Fruit fly (Drosophila melanogaster) whole organism, embryonic: Measurements from ENCODE around the gene CG9184.
A peak's percentile ranks its signal among the peaks of the same experiment; 100 is the strongest.

Experiments used
- ATbp ChIP-seq: fragments of 200-800 bp; sonication (Bioruptor generic); optimal IDR thresholded peaks from 2 replicates; lab custom pipeline; 2017; ENCODE audit warnings: missing biosample characterization, mild to moderate bottlenecking, missing genetic modification characterization, missing genetic modification reagents
- BEAF-32 ChIP-seq: fragments of 200-800 bp; sonication (Bioruptor generic); optimal IDR thresholded peaks from 3 replicates; lab custom pipeline; 2017; ENCODE audit warnings: missing biosample characterization, missing genetic modification characterization, mild to moderate bottlenecking, moderate library complexity, missing genetic modification reagents
- Bdp1 ChIP-seq: fragments of 200-800 bp; sonication (Bioruptor generic); optimal IDR thresholded peaks from 3 replicates; lab custom pipeline; 2016; ENCODE audit warnings: missing biosample characterization, missing genetic modification characterization
- CG10321 ChIP-seq: fragments of 200-800 bp; sonication (Bioruptor generic); IDR thresholded peaks from 2 replicates; pipeline ENCODE4 v1.3.6; 2022; ENCODE audit warnings: missing biosample characterization, missing genetic modification characterization
- CG10543 ChIP-seq: fragments of 200-800 bp; sonication (Bioruptor generic); optimal IDR thresholded peaks from 3 replicates; lab custom pipeline; 2017; ENCODE audit warnings: missing biosample characterization, mild to moderate bottlenecking, missing genetic modification characterization, moderate library complexity
- CG11247 ChIP-seq: fragments of 200-800 bp; sonication (Bioruptor generic); IDR thresholded peaks from 2 replicates; pipeline ENCODE4 v1.3.6; 2022; ENCODE audit warnings: missing biosample characterization, missing genetic modification characterization
- CG11504 ChIP-seq: fragments of 200-800 bp; sonication (Bioruptor generic); optimal IDR thresholded peaks from 3 replicates; lab custom pipeline; 2019; ENCODE audit warnings: missing biosample characterization, mild to moderate bottlenecking, missing genetic modification characterization, moderate library complexity
- CG11695 ChIP-seq: fragments of 200-800 bp; sonication (Bioruptor generic); IDR thresholded peaks from 3 replicates; pipeline ENCODE4 v1.3.6; 2022; ENCODE audit warnings: missing biosample characterization, missing genetic modification characterization
- CG11696 ChIP-seq: fragments of 200-800 bp; sonication (Bioruptor generic); IDR thresholded peaks from 2 replicates; pipeline ENCODE4 v1.3.6; 2022; ENCODE audit warnings: missing biosample characterization, missing genetic modification characterization
- CG12236 ChIP-seq: fragments of 200-800 bp; sonication (Bioruptor generic); optimal IDR thresholded peaks from 2 replicates; lab custom pipeline; 2016; ENCODE audit warnings: missing biosample characterization, missing genetic modification characterization
- CG12391 ChIP-seq: fragments of 200-800 bp; sonication (Bioruptor generic); optimal IDR thresholded peaks from 3 replicates; lab custom pipeline; 2018; ENCODE audit warnings: missing biosample characterization, mild to moderate bottlenecking, missing genetic modification characterization, moderate library complexity
- CG13424 ChIP-seq: fragments of 200-800 bp; sonication (Bioruptor generic); optimal IDR thresholded peaks from 2 replicates; lab custom pipeline; 2019; ENCODE audit warnings: missing biosample characterization, mild to moderate bottlenecking, missing genetic modification characterization, moderate library complexity
- CG13624 ChIP-seq: fragments of 200-800 bp; sonication (Bioruptor generic); optimal IDR thresholded peaks from 2 replicates; lab custom pipeline; 2016; ENCODE audit warnings: missing biosample characterization, missing genetic modification characterization
- CG14441 ChIP-seq: fragments of 200-800 bp; sonication (Bioruptor generic); IDR thresholded peaks from 2 replicates; pipeline ENCODE4 v1.3.6; 2022; ENCODE audit warnings: missing biosample characterization, missing genetic modification characterization
- CG17359 ChIP-seq: fragments of 200-800 bp; sonication (Bioruptor generic); optimal IDR thresholded peaks from 3 replicates; lab custom pipeline; 2018; ENCODE audit warnings: missing biosample characterization, mild to moderate bottlenecking, missing genetic modification characterization, moderate library complexity
- CG1832 ChIP-seq: fragments of 200-800 bp; sonication (Bioruptor generic); optimal IDR thresholded peaks from 2 replicates; lab custom pipeline; 2017; ENCODE audit warnings: missing biosample characterization, mild to moderate bottlenecking, missing genetic modification characterization, inconsistent platforms
- CG2129 ChIP-seq: fragments of 200-800 bp; sonication (Bioruptor generic); IDR thresholded peaks from 2 replicates; pipeline ENCODE4 v1.3.6; 2022; ENCODE audit warnings: missing biosample characterization, missing genetic modification characterization; ENCODE audit not compliant: partially characterized antibody
- CG30403 ChIP-seq: fragments of 200-800 bp; sonication (Bioruptor generic); optimal IDR thresholded peaks from 3 replicates; lab custom pipeline; 2016; ENCODE audit warnings: missing biosample characterization, missing genetic modification characterization
- CG31441 ChIP-seq: fragments of 200-800 bp; sonication (Bioruptor generic); IDR thresholded peaks from 2 replicates; pipeline ENCODE4 v1.3.6; 2022; ENCODE audit warnings: missing biosample characterization, missing genetic modification characterization
- CG3163 ChIP-seq: fragments of 200-800 bp; sonication (Bioruptor generic); optimal IDR thresholded peaks from 3 replicates; lab custom pipeline; 2016; ENCODE audit warnings: missing biosample characterization, missing genetic modification characterization
- CG5180 ChIP-seq: fragments of 200-800 bp; sonication (Bioruptor generic); optimal IDR thresholded peaks from 3 replicates; lab custom pipeline; 2017; ENCODE audit warnings: missing biosample characterization, missing genetic modification characterization, mild to moderate bottlenecking, moderate library complexity, missing genetic modification reagents
- CG7987 ChIP-seq: fragments of 200-800 bp; sonication (Bioruptor generic); optimal IDR thresholded peaks from 2 replicates; lab custom pipeline; 2018; ENCODE audit warnings: missing biosample characterization, mild to moderate bottlenecking, missing genetic modification characterization, moderate library complexity
- CrebB ChIP-seq: fragments of 200-800 bp; sonication (Bioruptor generic); optimal IDR thresholded peaks from 3 replicates; lab custom pipeline; 2018; ENCODE audit warnings: missing biosample characterization, mild to moderate bottlenecking, missing genetic modification characterization
- Dek ChIP-seq: fragments of 200-800 bp; sonication (Bioruptor generic); optimal IDR thresholded peaks from 3 replicates; lab custom pipeline; 2019; ENCODE audit warnings: missing biosample characterization, mild to moderate bottlenecking, missing genetic modification characterization, moderate library complexity
- Doc2 ChIP-seq: fragments of 200-800 bp; sonication (Bioruptor generic); IDR thresholded peaks from 2 replicates; pipeline ENCODE4 v1.3.6; 2022; ENCODE audit warnings: missing biosample characterization, missing genetic modification characterization
- E2f1 ChIP-seq: fragments of 200-800 bp; sonication (Bioruptor generic); IDR thresholded peaks from 2 replicates; pipeline ENCODE4 v1.3.6; 2022; ENCODE audit warnings: missing biosample characterization, missing genetic modification characterization
- Eip74EF ChIP-seq, 2 experiments: fragments of 200-800 bp in 1 of 2; fragments of >200 bp in 1 of 2; sonication (Bioruptor generic) in 1 of 2; optimal IDR thresholded peaks; 2 replicates each; lab custom pipeline; 2017 to 2019; ENCODE audit warnings: missing biosample characterization in 2 of 2, missing genetic modification characterization in 2 of 2, mild to moderate bottlenecking in 1 of 2, moderate library complexity in 1 of 2
- Ets65A ChIP-seq: fragments of 200-800 bp; sonication (Bioruptor generic); peaks from one replicate; lab custom pipeline; 2016; ENCODE audit warnings: missing biosample characterization, missing genetic modification characterization
- Lhr ChIP-seq: fragments of 200-800 bp; sonication (Bioruptor generic); optimal IDR thresholded peaks from 3 replicates; lab custom pipeline; 2017; ENCODE audit warnings: mild to moderate bottlenecking, missing biosample characterization, missing genetic modification reagents, missing genetic modification characterization
- Lim3 ChIP-seq: fragments of 200-800 bp; sonication (Bioruptor generic); IDR thresholded peaks from 2 replicates; pipeline ENCODE4 v1.3.6; 2022; ENCODE audit warnings: missing biosample characterization, missing genetic modification characterization
- Lpt ChIP-seq: fragments of >200 bp; optimal IDR thresholded peaks from 2 replicates; lab custom pipeline; 2018; ENCODE audit warnings: missing biosample characterization, missing genetic modification characterization
- Med ChIP-seq: fragments of 200-800 bp; sonication (Bioruptor generic); peaks from one replicate; lab custom pipeline; 2016; ENCODE audit warnings: missing biosample characterization, missing genetic modification characterization, mild to moderate bottlenecking, inconsistent platforms, moderate library complexity
- Nf-YC ChIP-seq: fragments of 200-800 bp; optimal IDR thresholded peaks from 3 replicates; lab custom pipeline; 2019; ENCODE audit warnings: missing biosample characterization, mild to moderate bottlenecking, missing genetic modification characterization, moderate library complexity
- Opbp ChIP-seq: fragments of 200-800 bp; sonication (Bioruptor generic); IDR thresholded peaks from 3 replicates; pipeline ENCODE4 v1.3.6; 2022; ENCODE audit warnings: missing biosample characterization, missing genetic modification characterization; ENCODE audit not compliant: partially characterized antibody
- Sry-β ChIP-seq: fragments of 200-800 bp; sonication (Bioruptor generic); optimal IDR thresholded peaks from 2 replicates; lab custom pipeline; 2018; ENCODE audit warnings: missing biosample characterization, mild to moderate bottlenecking, missing genetic modification characterization, moderate library complexity
- Xbp1 ChIP-seq: fragments of 200-800 bp; sonication (Bioruptor generic); optimal IDR thresholded peaks from 3 replicates; lab custom pipeline; 2016; ENCODE audit warnings: missing biosample characterization, mild to moderate bottlenecking, missing genetic modification characterization
- ara ChIP-seq: fragments of 200-800 bp; sonication (Bioruptor generic); IDR thresholded peaks from 2 replicates; pipeline ENCODE4 v1.3.6; 2022; ENCODE audit warnings: missing biosample characterization, missing genetic modification characterization
- bab2 ChIP-seq: fragments of 200-800 bp; sonication (Bioruptor generic); optimal IDR thresholded peaks from 2 replicates; lab custom pipeline; 2016; ENCODE audit warnings: missing biosample characterization, missing genetic modification characterization
- cg ChIP-seq: fragments of 200-800 bp; sonication (Bioruptor generic); optimal IDR thresholded peaks from 3 replicates; lab custom pipeline; 2019; ENCODE audit warnings: missing biosample characterization, mild to moderate bottlenecking, missing genetic modification characterization, moderate library complexity
- dmrt11E ChIP-seq: fragments of 200-800 bp; sonication (Bioruptor generic); optimal IDR thresholded peaks from 3 replicates; lab custom pipeline; 2018; ENCODE audit warnings: missing biosample characterization, mild to moderate bottlenecking, missing genetic modification characterization, moderate library complexity
- emc ChIP-seq: fragments of 200-800 bp; sonication (Bioruptor generic); optimal IDR thresholded peaks from 2 replicates; lab custom pipeline; 2016; ENCODE audit warnings: missing biosample characterization, missing genetic modification characterization
- gem ChIP-seq: fragments of 200-800 bp; sonication (Bioruptor generic); optimal IDR thresholded peaks from 2 replicates; lab custom pipeline; 2019; ENCODE audit warnings: missing biosample characterization, mild to moderate bottlenecking, missing genetic modification characterization, moderate library complexity
- gsb-n ChIP-seq: fragments of 200-800 bp; sonication (Bioruptor generic); optimal IDR thresholded peaks from 3 replicates; lab custom pipeline; 2018; ENCODE audit warnings: missing biosample characterization, mild to moderate bottlenecking, missing genetic modification characterization
- ind ChIP-seq: fragments of 200-800 bp; sonication (Bioruptor generic); optimal IDR thresholded peaks from 3 replicates; lab custom pipeline; 2016; ENCODE audit warnings: missing biosample characterization, missing genetic modification characterization
- lab ChIP-seq: fragments of 200-800 bp; sonication (Bioruptor generic); optimal IDR thresholded peaks from 3 replicates; lab custom pipeline; 2017; ENCODE audit warnings: missing biosample characterization, missing genetic modification characterization, mild to moderate bottlenecking, moderate library complexity, missing genetic modification reagents
- nau ChIP-seq: fragments of 200-800 bp; sonication (Bioruptor generic); optimal IDR thresholded peaks from 3 replicates; lab custom pipeline; 2017; ENCODE audit warnings: missing biosample characterization, mild to moderate bottlenecking, missing genetic modification characterization, missing genetic modification reagents
- nerfin-2 ChIP-seq: fragments of 200-800 bp; sonication (Bioruptor generic); IDR thresholded peaks from 2 replicates; pipeline ENCODE4 v1.3.6; 2022; ENCODE audit warnings: missing biosample characterization, missing genetic modification characterization; ENCODE audit not compliant: partially characterized antibody
- tx ChIP-seq: fragments of 200-800 bp; sonication (Bioruptor generic); optimal IDR thresholded peaks from 2 replicates; lab custom pipeline; 2016; ENCODE audit warnings: missing biosample characterization, missing genetic modification characterization

Gene CG9184

dm6 chr3L:1370939-1371338 is 48.3 kb upstream of the CG9184 start (continued):
- TF ChIP-seq CG12391 = peak; percentile 17
- TF ChIP-seq CG31441 (GFP tag; lab: Robert Waterston, UW) = 0 out of 2 replicates have a peak, but pooled peaks have one; percentile 19
- TF ChIP-seq BEAF-32 (GFP tag; lab: Kevin White, UChicago) = no peak
- peak; percentile 61 for TF ChIP-seq gem (tag; lab: Kevin White, UChicago)
- no peak for TF ChIP-seq cg
- no peak for TF ChIP-seq nau (GFP tag; lab: Kevin White, UChicago)
- peak; percentile 38 for TF ChIP-seq lab (GFP tag; lab: Kevin White, UChicago)
- TF ChIP-seq Bdp1 (GFP tag; lab: Kevin White, UChicago) = no peak
- TF ChIP-seq CG17359 (tag; lab: Kevin White, UChicago) = peak; percentile 37
- TF ChIP-seq CG11695 = peak; percentile 13; the same call in 1 of the 3 replicates
- TF ChIP-seq CG13624 (GFP tag; lab: Kevin White, UChicago) = no peak
- TF ChIP-seq CG11696 = no peak
- TF ChIP-seq CG10321 (GFP tag; lab: Robert Waterston, UW) = no peak
- no peak for TF ChIP-seq E2f1 (GFP tag; lab: Robert Waterston, UW)
- TF ChIP-seq ind (GFP tag; lab: Kevin White, UChicago) = peak; percentile 14
- peak; percentile 56 for TF ChIP-seq CG11504 (tag; lab: Kevin White, UChicago)
- no peak for TF ChIP-seq Lhr (GFP tag; lab: Kevin White, UChicago)
- peak; percentile 42 for TF ChIP-seq Xbp1 (GFP tag; lab: Kevin White, UChicago)
- TF ChIP-seq CG30403 (GFP tag; lab: Kevin White, UChicago) = peak; percentile 40
- TF ChIP-seq Sry-β (GFP tag; lab: Kevin White, UChicago) = no peak
- TF ChIP-seq CG13424 (tag; lab: Kevin White, UChicago) = peak; percentile 4
- TF ChIP-seq CG2129 (GFP tag; lab: Robert Waterston, UW) = no peak
- no peak for TF ChIP-seq CrebB (tag; lab: Kevin White, UChicago)
- no peak for TF ChIP-seq tx (GFP tag; lab: Kevin White, UChicago)
- TF ChIP-seq ATbp (GFP tag; lab: Kevin White, UChicago) = peak; percentile 17
- TF ChIP-seq dmrt11E = peak; percentile 2
- peak; percentile 60 for TF ChIP-seq CG14441

dm6 chr3L:1370099-1370678 is 47.6 kb upstream of the CG9184 start, which contains the start of gene ru:
TSS of gene ru (plus strand) at chr3L:1370628.
- peak; percentile 7; the same call in 1 of the 3 replicates for TF ChIP-seq Opbp
- peak; percentile 45 for TF ChIP-seq Ets65A
- peak; percentile 22 for TF ChIP-seq Med (GFP tag; lab: Kevin White, UChicago)
- peak; percentile 94 for TF ChIP-seq CG5180 (GFP tag; lab: Kevin White, UChicago)
- no peak for TF ChIP-seq Lpt (GFP tag; lab: Kevin White, UChicago)
- TF ChIP-seq CG1832 (GFP tag; lab: Kevin White, UChicago) = peak; percentile 49

- TF ChIP-seq emc (GFP tag; lab: Kevin White, UChicago) (peak; percentile 47), Lim3 (no peak), Dek (peak; percentile 50), CG3163 (GFP tag; lab: Kevin White, UChicago) (peak; percentile 29), CG12236 (GFP tag; lab: Kevin White, UChicago) (peak; percentile 9), Nf-YC (tag; lab: Kevin White, UChicago) (peak; percentile 18), gsb-n (tag; lab: Kevin White, UChicago) (peak; percentile 45), CG10543 (GFP tag; lab: Kevin White, UChicago) (no peak), Eip74EF (GFP tag; optimal IDR thresholded peaks at IDR 0.05; lab: Kevin White, UChicago) (peak in 1 of 2 experiments; percentile 25), ara (GFP tag; lab: Robert Waterston, UW) (peak; percentile 94), bab2 (GFP tag; lab: Kevin White, UChicago) (peak; percentile 89), nerfin-2 (GFP tag; lab: Robert Waterston, UW) (no peak), CG7987 (GFP tag; lab: Kevin White, UChicago) (no peak), CG11247 (GFP tag; lab: Robert Waterston, UW) (peak; percentile 81), Doc2 (no peak; the same call in 1 of the 2 replicates)
These were observed 45.6 kb upstream of the CG9184 start for dm6 chr3L:1368201-1368617.
